Fruit fly (Drosophila melanogaster): ENCODE data around the gene nod.

DNA sequence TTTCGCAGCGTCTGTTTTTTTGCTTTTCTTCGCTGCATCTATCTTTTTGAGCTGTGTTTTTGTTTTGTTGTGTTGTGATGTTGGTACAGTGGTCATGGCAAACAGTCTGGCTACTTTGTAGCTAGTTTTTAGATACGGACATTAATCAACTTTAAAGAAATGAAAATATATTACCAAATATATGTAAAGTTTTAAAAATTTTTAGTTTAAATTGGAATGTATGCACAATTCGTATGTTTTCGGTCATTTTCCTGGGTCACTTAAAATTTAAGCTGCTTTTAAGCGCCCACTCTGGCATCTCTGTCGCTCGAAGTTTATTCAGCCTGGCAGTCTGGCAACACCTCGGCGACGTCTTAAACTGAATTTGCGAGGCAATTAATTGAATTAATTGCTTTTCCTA, 4.0 kb upstream of the nod start, which contains the start of gene CG11695:
- TF ChIP-seq Pif1A (GFP tag; optimal IDR thresholded peaks at IDR 0.05), result no peak
- peak; percentile 59 for TF ChIP-seq Snoo (tag; optimal IDR thresholded peaks at IDR 0.05)
- no peak for TF ChIP-seq Pif1B (GFP tag; optimal IDR thresholded peaks at IDR 0.05)
- peak; percentile 41; the same call in 1 of the 2 replicates for TF ChIP-seq CG32121 (GFP tag; IDR thresholded peaks at IDR 0.05)
- TF ChIP-seq CG9948 (tag; optimal IDR thresholded peaks at IDR 0.05), result peak; percentile 51
- no peak for TF ChIP-seq CG14655 (GFP tag; optimal IDR thresholded peaks at IDR 0.05)
- TF ChIP-seq Ets98B (GFP tag; IDR thresholded peaks at IDR 0.05), result peak; percentile 49
- TF ChIP-seq D1 (tag; optimal IDR thresholded peaks at IDR 0.05), result no peak
- 0 out of 2 replicates have a peak, but pooled peaks have one; percentile 23 for TF ChIP-seq CG10348 (GFP tag; IDR thresholded peaks at IDR 0.05)
- TF ChIP-seq CG34367 (tag; optimal IDR thresholded peaks at IDR 0.05), result peak; percentile 58

All from whole organism, pupa.